Fruit fly (Drosophila melanogaster) whole organism, embryonic: ENCODE measurements around the gene CG31776.

Source experiments
- Aef1 ChIP-seq: fragments of 200-800 bp; sonication (Bioruptor generic); IDR thresholded peaks from 3 replicates; pipeline ENCODE4 v1.3.6; 2022; ENCODE audit warnings: missing biosample characterization, missing genetic modification characterization
- Atf6 ChIP-seq: fragments of 200-800 bp; sonication (Bioruptor generic); IDR thresholded peaks from 2 replicates; pipeline ENCODE4 v1.3.6; 2022; ENCODE audit warnings: missing biosample characterization, missing genetic modification characterization
- Blimp-1 ChIP-seq: fragments of 200-800 bp; sonication (Bioruptor generic); optimal IDR thresholded peaks from 3 replicates; lab custom pipeline; 2018; ENCODE audit warnings: missing biosample characterization, missing genetic modification characterization, mild to moderate bottlenecking, moderate library complexity, missing genetic modification reagents
- CG10321 ChIP-seq: fragments of 200-800 bp; sonication (Bioruptor generic); IDR thresholded peaks from 2 replicates; pipeline ENCODE4 v1.3.6; 2022; ENCODE audit warnings: missing biosample characterization, missing genetic modification characterization
- CG10979 ChIP-seq: fragments of 200-800 bp; sonication (Bioruptor generic); optimal IDR thresholded peaks from 2 replicates; lab custom pipeline; 2018; ENCODE audit warnings: missing biosample characterization, mild to moderate bottlenecking, missing genetic modification characterization, moderate library complexity
- CG12391 ChIP-seq: fragments of 200-800 bp; sonication (Bioruptor generic); optimal IDR thresholded peaks from 3 replicates; lab custom pipeline; 2018; ENCODE audit warnings: missing biosample characterization, mild to moderate bottlenecking, missing genetic modification characterization, moderate library complexity
- CG12659 ChIP-seq: fragments of 200-800 bp; sonication (Bioruptor generic); optimal IDR thresholded peaks from 3 replicates; lab custom pipeline; 2017; ENCODE audit warnings: mild to moderate bottlenecking, missing biosample characterization, missing genetic modification reagents, missing genetic modification characterization
- CG13424 ChIP-seq: fragments of 200-800 bp; sonication (Bioruptor generic); optimal IDR thresholded peaks from 2 replicates; lab custom pipeline; 2019; ENCODE audit warnings: missing biosample characterization, mild to moderate bottlenecking, missing genetic modification characterization, moderate library complexity
- CG14050 ChIP-seq: fragments of 200-800 bp; sonication (Bioruptor generic); IDR thresholded peaks from 3 replicates; pipeline ENCODE4 v1.3.6; 2022; ENCODE audit warnings: missing biosample characterization, missing genetic modification characterization
- CG15073 ChIP-seq: fragments of 200-800 bp; sonication (Bioruptor generic); optimal IDR thresholded peaks from 2 replicates; lab custom pipeline; 2016; ENCODE audit warnings: missing biosample characterization, missing genetic modification characterization
- CG17328 ChIP-seq: fragments of 200-800 bp; sonication (Bioruptor generic); IDR thresholded peaks from 2 replicates; pipeline ENCODE4 v1.3.6; 2022; ENCODE audit warnings: missing biosample characterization, missing genetic modification characterization
- CG17802 ChIP-seq: fragments of 200-800 bp; sonication (Bioruptor generic); optimal IDR thresholded peaks from 2 replicates; lab custom pipeline; 2018; ENCODE audit warnings: missing biosample characterization, mild to moderate bottlenecking, missing genetic modification characterization, moderate library complexity
- CG18476 ChIP-seq: fragments of 200-800 bp; sonication (Bioruptor generic); optimal IDR thresholded peaks from 2 replicates; lab custom pipeline; 2016; ENCODE audit warnings: missing biosample characterization, mild to moderate bottlenecking, missing genetic modification characterization
- CG2199 ChIP-seq: fragments of 200-800 bp; sonication (Bioruptor generic); IDR thresholded peaks from 3 replicates; pipeline ENCODE4 v1.3.6; 2022; ENCODE audit warnings: missing biosample characterization, missing genetic modification characterization
- CG2678 ChIP-seq: fragments of 200-800 bp; sonication (Bioruptor generic); optimal IDR thresholded peaks from 3 replicates; lab custom pipeline; 2019; ENCODE audit warnings: missing biosample characterization, mild to moderate bottlenecking, missing genetic modification characterization, moderate library complexity
- CG2889 ChIP-seq: fragments of 200-800 bp; sonication (Bioruptor generic); IDR thresholded peaks from 3 replicates; pipeline ENCODE4 v1.3.6; 2022; ENCODE audit warnings: missing biosample characterization, missing genetic modification characterization
- CG31365 ChIP-seq: fragments of 200-800 bp; sonication (Bioruptor generic); optimal IDR thresholded peaks from 2 replicates; lab custom pipeline; 2018; ENCODE audit warnings: missing biosample characterization, mild to moderate bottlenecking, missing genetic modification characterization
- CG31441 ChIP-seq: fragments of 200-800 bp; sonication (Bioruptor generic); IDR thresholded peaks from 2 replicates; pipeline ENCODE4 v1.3.6; 2022; ENCODE audit warnings: missing biosample characterization, missing genetic modification characterization
- CG32772 ChIP-seq: fragments of 200-800 bp; sonication (Bioruptor generic); IDR thresholded peaks from 2 replicates; pipeline ENCODE4 v1.3.6; 2022; ENCODE audit warnings: missing biosample characterization, missing genetic modification characterization
- CG4360 ChIP-seq: fragments of 200-800 bp; sonication (Bioruptor generic); IDR thresholded peaks from 2 replicates; pipeline ENCODE4 v1.3.6; 2022; ENCODE audit warnings: missing biosample characterization, missing genetic modification characterization
- CG4707 ChIP-seq: fragments of 200-800 bp; sonication (Bioruptor generic); optimal IDR thresholded peaks from 2 replicates; lab custom pipeline; 2018; ENCODE audit warnings: missing biosample characterization, mild to moderate bottlenecking, missing genetic modification characterization, moderate library complexity
- CG7745 ChIP-seq: fragments of 200-800 bp; sonication (Bioruptor generic); optimal IDR thresholded peaks from 2 replicates; lab custom pipeline; 2018; ENCODE audit warnings: missing biosample characterization, mild to moderate bottlenecking, missing genetic modification characterization, moderate library complexity
- CG7839 ChIP-seq: fragments of 200-800 bp; sonication (Bioruptor generic); optimal IDR thresholded peaks from 3 replicates; lab custom pipeline; 2018; ENCODE audit warnings: missing biosample characterization, mild to moderate bottlenecking, missing genetic modification characterization, moderate library complexity
- CG9437 ChIP-seq: fragments of 200-800 bp; sonication (Bioruptor generic); optimal IDR thresholded peaks from 2 replicates; lab custom pipeline; 2018; ENCODE audit warnings: missing biosample characterization, mild to moderate bottlenecking, missing genetic modification characterization
- CG9932 ChIP-seq: fragments of 200-800 bp; sonication (Bioruptor generic); IDR thresholded peaks from 2 replicates; pipeline ENCODE4 v1.3.6; 2022; ENCODE audit warnings: missing biosample characterization, missing genetic modification characterization
- Camta ChIP-seq: fragments of 200-800 bp; sonication (Bioruptor generic); optimal IDR thresholded peaks from 2 replicates; lab custom pipeline; 2016; ENCODE audit warnings: missing biosample characterization, missing genetic modification characterization
- Chrac-16 ChIP-seq: fragments of 200-800 bp; sonication (Bioruptor generic); optimal IDR thresholded peaks from 3 replicates; lab custom pipeline; 2016; ENCODE audit warnings: missing biosample characterization, missing genetic modification characterization
- D ChIP-seq, 2 experiments: fragments of 200-800 bp in 1 of 2; fragments of >200 bp in 1 of 2; sonication (Bioruptor generic) in 1 of 2; optimal IDR thresholded peaks; 2 replicates in 1 of 2; 3 replicates in 1 of 2; lab custom pipeline; 2017; ENCODE audit warnings: mild to moderate bottlenecking in 1 of 2, missing biosample characterization in 1 of 2, missing genetic modification characterization in 1 of 2, missing genetic modification reagents in 1 of 2
- Doc3 ChIP-seq: fragments of 200-800 bp; sonication (Bioruptor generic); IDR thresholded peaks from 3 replicates; pipeline ENCODE4 v1.3.6; 2022; ENCODE audit warnings: missing biosample characterization, missing genetic modification characterization; ENCODE audit not compliant: partially characterized antibody
- GATAe ChIP-seq: fragments of 200-800 bp; sonication (Bioruptor generic); conservative IDR thresholded peaks from 2 replicates; pipeline ENCODE4 v1.3.6; 2022; ENCODE audit warnings: missing biosample characterization, missing genetic modification characterization
- HLH54F ChIP-seq: fragments of 200-800 bp; sonication (Bioruptor generic); optimal IDR thresholded peaks from 3 replicates; lab custom pipeline; 2016; ENCODE audit warnings: missing biosample characterization, missing genetic modification characterization
- HmgD ChIP-seq: fragments of 200-800 bp; sonication (Bioruptor generic); optimal IDR thresholded peaks from 3 replicates; lab custom pipeline; 2016; ENCODE audit warnings: missing biosample characterization, missing genetic modification characterization
- Hmr ChIP-seq: fragments of 200-800 bp; sonication (Bioruptor generic); optimal IDR thresholded peaks from 3 replicates; lab custom pipeline; 2017; ENCODE audit warnings: mild to moderate bottlenecking, missing biosample characterization, missing genetic modification reagents, missing genetic modification characterization
- Rfx ChIP-seq: fragments of 200-800 bp; sonication (Bioruptor generic); IDR thresholded peaks from 2 replicates; pipeline ENCODE4 v1.3.6; 2022; ENCODE audit warnings: missing biosample characterization, missing genetic modification characterization
- Six4 ChIP-seq: fragments of 200-800 bp; sonication (Bioruptor generic); optimal IDR thresholded peaks from 2 replicates; lab custom pipeline; 2016; ENCODE audit warnings: missing biosample characterization, missing genetic modification characterization
- Tbp ChIP-seq: fragments of >200 bp; optimal IDR thresholded peaks from 2 replicates; lab custom pipeline; 2018; ENCODE audit warnings: missing biosample characterization, missing genetic modification characterization
- Usf ChIP-seq: fragments of 200-800 bp; sonication (Bioruptor generic); optimal IDR thresholded peaks from 2 replicates; lab custom pipeline; 2017; ENCODE audit warnings: missing genotype, missing biosample characterization, missing genetic modification characterization
- bowl ChIP-seq: fragments of 200-800 bp; sonication (Bioruptor generic); IDR thresholded peaks from 2 replicates; pipeline ENCODE4 v1.3.6; 2022; ENCODE audit warnings: missing biosample characterization, missing genetic modification characterization
- dimm ChIP-seq: fragments of 200-800 bp; sonication (Bioruptor generic); IDR thresholded peaks from 2 replicates; pipeline ENCODE4 v1.3.6; 2022; ENCODE audit warnings: missing biosample characterization, missing genetic modification characterization
- fd64A ChIP-seq: fragments of 200-800 bp; sonication (Bioruptor generic); optimal IDR thresholded peaks from 3 replicates; lab custom pipeline; 2018; ENCODE audit warnings: missing biosample characterization, mild to moderate bottlenecking, missing genetic modification characterization
- lola ChIP-seq, 3 experiments: fragments of >200 bp in 2 of 3; fragments of 200-800 bp in 1 of 3; sonication (Bioruptor generic) in 1 of 3; optimal IDR thresholded peaks; 2 replicates each; lab custom pipeline; 2017 to 2019; ENCODE audit warnings: missing biosample characterization in 3 of 3, missing genetic modification characterization in 3 of 3, mild to moderate bottlenecking in 1 of 3, moderate library complexity in 1 of 3
- maf-S ChIP-seq: fragments of 200-800 bp; sonication (Bioruptor generic); optimal IDR thresholded peaks from 2 replicates; lab custom pipeline; 2016; ENCODE audit warnings: missing biosample characterization, missing genetic modification characterization
- onecut ChIP-seq: fragments of 200-800 bp; sonication (Bioruptor generic); IDR thresholded peaks from 2 replicates; pipeline ENCODE4 v1.3.6; 2022; ENCODE audit warnings: missing biosample characterization, missing genetic modification characterization
- phol ChIP-seq: fragments of 200-800 bp; sonication (Bioruptor generic); optimal IDR thresholded peaks from 3 replicates; lab custom pipeline; 2018; ENCODE audit warnings: missing biosample characterization, mild to moderate bottlenecking, missing genetic modification characterization, moderate library complexity
- sd ChIP-seq: fragments of 200-800 bp; sonication (Bioruptor generic); optimal IDR thresholded peaks from 3 replicates; lab custom pipeline; 2018; ENCODE audit warnings: missing biosample characterization, mild to moderate bottlenecking, missing genetic modification characterization, moderate library complexity
- sim ChIP-seq: fragments of 200-800 bp; sonication (Bioruptor generic); IDR thresholded peaks from 2 replicates; pipeline ENCODE4 v1.3.6; 2022; ENCODE audit warnings: missing biosample characterization, missing genetic modification characterization
- ssp ChIP-seq: fragments of 200-800 bp; sonication (Bioruptor generic); IDR thresholded peaks from 2 replicates; pipeline ENCODE4 v1.3.6; 2022; ENCODE audit warnings: missing biosample characterization, missing genetic modification characterization
- zfh1 ChIP-seq: fragments of 200-800 bp; sonication (Bioruptor generic); IDR thresholded peaks from 3 replicates; pipeline ENCODE4 v1.3.6; 2022; ENCODE audit warnings: missing biosample characterization, missing genetic modification characterization

CG31776 gene

DNA sequence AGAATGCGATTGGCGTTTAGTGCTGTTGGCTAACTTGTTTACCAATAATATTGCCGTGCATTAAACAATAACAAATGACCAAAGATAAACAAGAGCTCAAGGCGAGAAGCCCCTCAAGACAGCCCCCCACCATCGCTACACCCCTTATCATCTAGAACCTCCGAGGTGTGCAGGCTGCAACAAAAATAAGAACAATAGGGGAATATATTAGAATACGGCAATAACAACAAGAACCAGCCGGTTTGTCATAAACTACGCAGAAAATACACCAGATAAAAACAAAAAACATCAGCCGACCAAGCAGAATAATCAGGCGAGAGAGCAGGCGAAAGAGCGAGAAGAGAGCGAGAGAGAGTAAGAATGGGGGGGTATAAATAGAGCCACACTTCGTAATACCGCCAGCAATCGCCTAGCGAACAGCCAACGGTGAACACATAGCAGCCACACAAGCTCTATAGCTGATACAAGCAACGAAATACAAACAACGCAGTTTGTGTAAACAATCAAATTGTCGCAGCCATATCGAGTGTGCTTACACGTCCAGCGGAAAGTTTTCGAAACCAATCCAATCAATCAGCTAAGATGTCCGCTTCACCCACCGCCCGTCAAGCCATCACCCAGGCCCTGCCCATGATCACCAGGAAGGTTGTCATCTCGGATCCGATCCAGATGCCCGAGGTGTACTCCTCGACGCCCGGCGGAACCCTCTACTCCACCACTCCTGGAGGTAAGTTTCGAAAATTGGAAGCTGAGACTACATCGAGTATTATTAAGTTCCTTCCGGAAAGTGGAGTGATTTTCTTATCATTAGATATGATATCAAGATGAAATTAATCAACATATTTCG lies 8.3 kb downstream of the CG31776 start, which contains the start of gene Thor (continued):
- TF ChIP-seq CG12391 (tag; lab: Kevin White, UChicago) (peak; percentile 33), CG10979 (peak; percentile 50), bowl (peak; percentile 74), Chrac-16 (GFP tag; lab: Kevin White, UChicago) (peak; percentile 16), Tbp (GFP tag; lab: Kevin White, UChicago) (no peak), CG9932 (GFP tag; lab: Robert Waterston, UW) (peak; percentile 71), Hmr (GFP tag; lab: Kevin White, UChicago) (peak; percentile 87), CG17802 (tag; lab: Kevin White, UChicago) (peak; percentile 33), zfh1 (GFP tag; lab: Robert Waterston, UW) (peak; percentile 80), CG4707 (peak; percentile 44), Doc3 (no peak), CG2889 (GFP tag; lab: Robert Waterston, UW) (0 out of 3 replicates have a peak, but pooled peaks have one; percentile 9), CG2678 (tag; lab: Kevin White, UChicago) (peak; percentile 61), ssp (GFP tag; lab: Robert Waterston, UW) (no peak), HLH54F (GFP tag; lab: Kevin White, UChicago) (peak; percentile 54), CG7839 (peak; percentile 61), HmgD (peak; percentile 82), maf-S (GFP tag; lab: Kevin White, UChicago) (peak; percentile 44), Atf6 (GFP tag; lab: Robert Waterston, UW) (peak; percentile 79), onecut (peak; percentile 69), Blimp-1 (GFP tag; lab: Kevin White, UChicago) (peak; percentile 58), CG17328 (GFP tag; lab: Robert Waterston, UW) (peak; percentile 75), CG31365 (tag; lab: Kevin White, UChicago) (peak; percentile 46), CG9437 (GFP tag; lab: Kevin White, UChicago) (no peak), dimm (GFP tag; lab: Robert Waterston, UW) (0 out of 2 replicates have a peak, but pooled peaks have one; percentile 4), CG14050 (GFP tag; lab: Robert Waterston, UW) (peak; percentile 50; the same call in 1 of the 3 replicates), CG4360 (GFP tag; lab: Robert Waterston, UW) (peak; percentile 79), CG18476 (GFP tag; lab: Kevin White, UChicago) (no peak), CG13424 (tag; lab: Kevin White, UChicago) (peak; percentile 25), CG15073 (no peak), CG12659 (GFP tag; lab: Kevin White, UChicago) (peak; percentile 74), CG10321 (GFP tag; lab: Robert Waterston, UW) (peak; percentile 58), lola (GFP tag; optimal IDR thresholded peaks at IDR 0.05; lab: Kevin White, UChicago) (no peak), D (optimal IDR thresholded peaks at IDR 0.05; lab: Kevin White, UChicago) (peak; percentile 57), D (GFP tag; optimal IDR thresholded peaks at IDR 0.05; lab: Kevin White, UChicago) (peak; percentile 3), Rfx (GFP tag; lab: Robert Waterston, UW) (peak; percentile 74; the same call in 1 of the 2 replicates), Camta (peak; percentile 66), sd (tag; lab: Kevin White, UChicago) (peak; percentile 72), CG2199 (GFP tag; lab: Robert Waterston, UW) (peak; percentile 88), fd64A (GFP tag; lab: Kevin White, UChicago) (peak; percentile 64), Aef1 (GFP tag; lab: Robert Waterston, UW) (no peak), CG7745 (tag; lab: Kevin White, UChicago) (no peak), CG32772 (GFP tag; lab: Robert Waterston, UW) (no peak), CG31441 (GFP tag; lab: Robert Waterston, UW) (peak; percentile 71), Six4 (peak; percentile 3), phol (tag; lab: Kevin White, UChicago) (no peak), GATAe (no peak), Usf (GFP tag; lab: Kevin White, UChicago) (no peak), sim (peak; percentile 69; the same call in 1 of the 2 replicates)
